Fruit fly (Drosophila melanogaster): ENCODE measurements around the gene CG3345.
A peak's percentile ranks its signal among the peaks of the same experiment; 100 is the strongest.

Gene CG3345

DNA sequence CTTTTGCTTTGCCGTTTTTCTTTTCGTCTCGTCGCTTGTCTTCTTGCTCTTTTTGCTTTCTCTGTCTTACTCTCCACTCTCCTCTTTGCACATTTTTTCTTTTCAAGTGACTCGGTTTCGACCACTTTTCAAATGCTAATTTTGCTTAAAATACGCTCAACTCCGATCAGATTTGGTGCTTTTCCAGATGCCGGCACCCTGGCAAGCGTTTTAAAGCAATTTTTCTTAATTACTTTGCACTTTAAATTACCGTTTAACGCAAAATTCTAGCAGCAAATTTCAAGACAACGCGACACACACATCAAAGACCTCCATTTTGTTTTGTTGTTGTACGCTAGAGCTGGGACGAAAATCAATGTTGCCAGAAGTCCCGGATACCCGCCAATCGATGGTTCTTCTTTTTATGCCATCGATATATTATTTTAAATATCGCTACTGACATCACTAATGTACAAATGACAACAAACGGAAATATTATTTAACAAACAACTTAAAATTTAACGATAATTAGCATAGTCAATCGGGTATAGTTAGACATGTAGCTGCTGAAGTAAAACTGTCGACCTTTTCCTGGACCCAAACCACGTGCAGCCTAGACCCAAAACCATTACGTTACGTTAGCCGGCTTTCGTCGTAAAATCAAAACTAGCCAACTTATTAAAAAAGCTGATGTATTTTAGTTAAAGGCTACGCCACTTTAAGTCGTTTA is 18.2 kb upstream of the CG3345 start, which contains the start of gene kis (continued):
- TF ChIP-seq CG9609 (GFP tag; optimal IDR thresholded peaks at IDR 0.05) (no peak), Bgb (GFP tag; IDR thresholded peaks at IDR 0.05; ENCODE audit: partially characterized antibody) (peak; percentile 96), Asciz (GFP tag; optimal IDR thresholded peaks at IDR 0.05) (peak; percentile 3), CG2199 (GFP tag; IDR thresholded peaks at IDR 0.05) (no peak), PHDP (tag; optimal IDR thresholded peaks at IDR 0.05) (peak; percentile 56), scrt (GFP tag; optimal IDR thresholded peaks at IDR 0.05) (peak; percentile 69), CG3281 (GFP tag; optimal IDR thresholded peaks at IDR 0.05) (peak; percentile 9), dpn (GFP tag; optimal IDR thresholded peaks at IDR 0.05) (peak; percentile 27 to 63), Eip74EF (GFP tag; optimal IDR thresholded peaks at IDR 0.05) (peak in 1 of 2 experiments; percentile 13), emc (GFP tag; optimal IDR thresholded peaks at IDR 0.05) (peak; percentile 10), CG10979 (tag; optimal IDR thresholded peaks at IDR 0.05) (peak; percentile 1), crol (GFP tag; IDR thresholded peaks at IDR 0.05) (peak; percentile 52), Ets97D (GFP tag; optimal IDR thresholded peaks at IDR 0.05) (peak; percentile 94), vvl (GFP tag; IDR thresholded peaks at IDR 0.05) (peak; percentile 57; the same call in 1 of the 2 replicates), ap (GFP tag; IDR thresholded peaks at IDR 0.05) (no peak), fd3F (GFP tag; optimal IDR thresholded peaks at IDR 0.05) (no peak), gsb (GFP tag; IDR thresholded peaks at IDR 0.05) (no peak), gt (GFP tag; IDR thresholded peaks at IDR 0.05) (no peak), prd (optimal IDR thresholded peaks at IDR 0.05) (no peak), prd (GFP tag; IDR thresholded peaks at IDR 0.05) (peak; percentile 49; the same call in 2 of the 3 replicates), CG6272 (GFP tag; IDR thresholded peaks at IDR 0.05) (peak; percentile 66), CG6689 (GFP tag; IDR thresholded peaks at IDR 0.05) (no peak), slbo (GFP tag; IDR thresholded peaks at IDR 0.05) (peak; percentile 61), Awh (GFP tag; IDR thresholded peaks at IDR 0.05) (no peak), otp (GFP tag; IDR thresholded peaks at IDR 0.05) (no peak), CG6854 (GFP tag; optimal IDR thresholded peaks at IDR 0.05) (no peak), zen2 (GFP tag; IDR thresholded peaks at IDR 0.05; ENCODE audit: partially characterized antibody) (peak; percentile 94), peb (GFP tag; IDR thresholded peaks at IDR 0.05) (no peak), Ssrp (tag; optimal IDR thresholded peaks at IDR 0.05) (no peak), zfh2 (GFP tag; optimal IDR thresholded peaks at IDR 0.05) (peak; percentile 31), CG2889 (GFP tag; IDR thresholded peaks at IDR 0.05) (no peak), Abd-B (GFP tag; optimal IDR thresholded peaks at IDR 0.05) (peak; percentile 57), vfl (GFP tag; optimal IDR thresholded peaks at IDR 0.05) (peak; percentile 30), btn (GFP tag; optimal IDR thresholded peaks at IDR 0.05) (peak; percentile 2), CG18011 (GFP tag; optimal IDR thresholded peaks at IDR 0.05) (peak; percentile 27), CG12299 (tag; optimal IDR thresholded peaks at IDR 0.05) (peak; percentile 40), hbn (GFP tag; IDR thresholded peaks at IDR 0.05; ENCODE audit: partially characterized antibody) (peak; percentile 93), BEAF-32 (GFP tag; optimal IDR thresholded peaks at IDR 0.05) (peak; percentile 98), HLH54F (GFP tag; optimal IDR thresholded peaks at IDR 0.05) (peak; percentile 60), Dp (GFP tag; optimal IDR thresholded peaks at IDR 0.05) (peak; percentile 56), fd96Cb (tag; optimal IDR thresholded peaks at IDR 0.05) (no peak), CG8924 (tag; optimal IDR thresholded peaks at IDR 0.05) (peak; percentile 63), Hmr (GFP tag; optimal IDR thresholded peaks at IDR 0.05) (peak; percentile 66), CG17829 (tag; optimal IDR thresholded peaks at IDR 0.05) (peak; percentile 37), CG18476 (GFP tag; optimal IDR thresholded peaks at IDR 0.05) (peak; percentile 2), cad (GFP tag; optimal IDR thresholded peaks at IDR 0.05) (no peak), sna (GFP tag; IDR thresholded peaks at IDR 0.05; ENCODE audit: partially characterized antibody) (peak; percentile 97), CG31365 (tag; optimal IDR thresholded peaks at IDR 0.05) (peak; percentile 12), dmrt99B (tag; optimal IDR thresholded peaks at IDR 0.05) (no peak)
